Worm (Caenorhabditis elegans) whole organism, late embryonic: ENCODE results near the gene asp-13.

Experiments
- C08G9.2 ChIP-seq: sonication (generic microtip); optimal IDR thresholded peaks from 2 replicates; lab custom pipeline; 2016; ENCODE audit warnings: mild to moderate bottlenecking, missing genetic modification characterization, moderate library complexity, missing compliant biosample characterization
- F13H6.1 ChIP-seq: sonication (generic microtip); optimal IDR thresholded peaks from 2 replicates; lab custom pipeline; 2016; ENCODE audit warnings: missing genetic modification characterization, missing compliant biosample characterization
- K02D7.2 ChIP-seq: sonication (generic microtip); optimal IDR thresholded peaks from 2 replicates; lab custom pipeline; 2017; ENCODE audit warnings: mild to moderate bottlenecking, missing genetic modification characterization, missing compliant biosample characterization
- K09A11.1 ChIP-seq: sonication (generic microtip); optimal IDR thresholded peaks from 2 replicates; lab custom pipeline; 2017; ENCODE audit warnings: antibody characterized with exemption, mild to moderate bottlenecking, missing genetic modification characterization, missing compliant biosample characterization; ENCODE audit not compliant: insufficient read depth
- ahr-1 ChIP-seq: sonication (generic microtip); optimal IDR thresholded peaks from 2 replicates; lab custom pipeline; 2016; ENCODE audit warnings: missing genetic modification characterization, missing compliant biosample characterization
- ama-1 ChIP-seq: fragments of 150-350 bp; optimal IDR thresholded peaks from 2 replicates; lab custom pipeline; 2014
- ceh-14 ChIP-seq: sonication (generic microtip); optimal IDR thresholded peaks from 2 replicates; lab custom pipeline; 2016; ENCODE audit warnings: missing genotype, missing genetic modification characterization, missing compliant biosample characterization
- ceh-18 ChIP-seq: sonication (generic microtip); optimal IDR thresholded peaks from 2 replicates; lab custom pipeline; 2016; ENCODE audit warnings: missing genetic modification characterization, missing compliant biosample characterization
- ceh-19 ChIP-seq: fragments of 200-800 bp; sonication (Bioruptor generic); optimal IDR thresholded peaks from 2 replicates; lab custom pipeline; 2018; ENCODE audit warnings: mild to moderate bottlenecking, missing genetic modification characterization, missing compliant biosample characterization
- ceh-2 ChIP-seq: sonication (generic microtip); optimal IDR thresholded peaks from 2 replicates; lab custom pipeline; 2016; ENCODE audit warnings: missing genotype, missing genetic modification characterization, missing compliant biosample characterization
- ceh-24 ChIP-seq: sonication (generic microtip); optimal IDR thresholded peaks from 2 replicates; lab custom pipeline; 2016; ENCODE audit warnings: mild to moderate bottlenecking, missing genetic modification characterization, missing compliant biosample characterization
- ceh-30 ChIP-seq: fragments of 150-350 bp; optimal IDR thresholded peaks from 2 replicates; lab custom pipeline; 2014; ENCODE audit warnings: missing biosample characterization, missing genetic modification characterization
- ceh-6 ChIP-seq: fragments of 200-800 bp; sonication (Bioruptor generic); optimal IDR thresholded peaks from 2 replicates; lab custom pipeline; 2018; ENCODE audit warnings: mild to moderate bottlenecking, missing genetic modification characterization, missing compliant biosample characterization
- ceh-9 ChIP-seq: sonication (generic microtip); optimal IDR thresholded peaks from 2 replicates; lab custom pipeline; 2016; ENCODE audit warnings: mild to moderate bottlenecking, missing genetic modification characterization, inconsistent platforms, missing compliant biosample characterization
- che-1 ChIP-seq: sonication (generic microtip); optimal IDR thresholded peaks from 2 replicates; lab custom pipeline; 2016; ENCODE audit warnings: mild to moderate bottlenecking, missing genetic modification characterization, missing compliant biosample characterization
- dve-1 ChIP-seq: sonication (generic microtip); optimal IDR thresholded peaks from 2 replicates; lab custom pipeline; 2017; ENCODE audit warnings: antibody characterized with exemption, mild to moderate bottlenecking, missing genetic modification characterization, missing compliant biosample characterization
- elt-2 ChIP-seq: sonication (generic microtip); optimal IDR thresholded peaks from 2 replicates; lab custom pipeline; 2016; ENCODE audit warnings: missing genetic modification reagents, missing genetic modification characterization, missing compliant biosample characterization
- eyg-1 ChIP-seq: sonication (generic microtip); optimal IDR thresholded peaks from 2 replicates; lab custom pipeline; 2016; ENCODE audit warnings: missing genotype, missing genetic modification characterization, missing compliant biosample characterization
- fkh-10 ChIP-seq: fragments of 150-350 bp; optimal IDR thresholded peaks from 2 replicates; lab custom pipeline; 2014; ENCODE audit warnings: missing biosample characterization, missing genetic modification reagents, missing genetic modification characterization
- hlh-13 ChIP-seq: fragments of 200-800 bp; sonication (Bioruptor generic); optimal IDR thresholded peaks from 2 replicates; lab custom pipeline; 2018; ENCODE audit warnings: mild to moderate bottlenecking, missing genetic modification characterization, missing compliant biosample characterization
- hlh-15 ChIP-seq: sonication (generic microtip); optimal IDR thresholded peaks from 2 replicates; lab custom pipeline; 2016; ENCODE audit warnings: missing genetic modification characterization, missing compliant biosample characterization
- hlh-6 ChIP-seq: sonication (generic microtip); optimal IDR thresholded peaks from 2 replicates; lab custom pipeline; 2016; ENCODE audit warnings: missing genotype, missing genetic modification characterization, missing compliant biosample characterization
- hlh-8 ChIP-seq: sonication (generic microtip); optimal IDR thresholded peaks from 2 replicates; lab custom pipeline; 2016; ENCODE audit warnings: missing genotype, missing genetic modification characterization, missing compliant biosample characterization
- lim-6 ChIP-seq: sonication (generic microtip); optimal IDR thresholded peaks from 2 replicates; lab custom pipeline; 2016; ENCODE audit warnings: missing genetic modification characterization, missing compliant biosample characterization
- lin-11 ChIP-seq: fragments of 200-800 bp; sonication (Bioruptor generic); optimal IDR thresholded peaks from 2 replicates; lab custom pipeline; 2018; ENCODE audit warnings: mild to moderate bottlenecking, missing genetic modification characterization, missing compliant biosample characterization
- mec-3 ChIP-seq: sonication (generic microtip); optimal IDR thresholded peaks from 2 replicates; lab custom pipeline; 2016; ENCODE audit warnings: borderline replicate concordance, missing genetic modification characterization, missing compliant biosample characterization
- nfya-1 ChIP-seq: sonication (generic microtip); optimal IDR thresholded peaks from 2 replicates; lab custom pipeline; 2017; ENCODE audit warnings: missing genetic modification characterization, mild to moderate bottlenecking, missing compliant biosample characterization, antibody characterized with exemption, moderate library complexity
- nhr-11 ChIP-seq: fragments of 150-350 bp; optimal IDR thresholded peaks from 2 replicates; lab custom pipeline; 2014; ENCODE audit warnings: missing biosample characterization, missing genetic modification characterization
- nhr-232 ChIP-seq: sonication (generic microtip); optimal IDR thresholded peaks from 2 replicates; lab custom pipeline; 2016; ENCODE audit warnings: missing genetic modification characterization, missing compliant biosample characterization
- npax-4 ChIP-seq: sonication (generic microtip); optimal IDR thresholded peaks from 2 replicates; lab custom pipeline; 2016; ENCODE audit warnings: missing genetic modification characterization, missing compliant biosample characterization
- odd-2 ChIP-seq: sonication (generic microtip); optimal IDR thresholded peaks from 2 replicates; lab custom pipeline; 2017; ENCODE audit warnings: antibody characterized with exemption, mild to moderate bottlenecking, missing genetic modification characterization, missing compliant biosample characterization
- pat-9 ChIP-seq: fragments of 200-800 bp; sonication (Bioruptor generic); optimal IDR thresholded peaks from 2 replicates; lab custom pipeline; 2018; ENCODE audit warnings: mild to moderate bottlenecking, missing genetic modification characterization, moderate library complexity, missing compliant biosample characterization
- pax-1 ChIP-seq: fragments of 150-350 bp; optimal IDR thresholded peaks from 2 replicates; lab custom pipeline; 2014; ENCODE audit warnings: missing biosample characterization, missing genetic modification characterization
- pha-2 ChIP-seq: sonication (generic microtip); optimal IDR thresholded peaks from 2 replicates; lab custom pipeline; 2017; ENCODE audit warnings: mild to moderate bottlenecking, missing genetic modification characterization, missing compliant biosample characterization
- pha-4 ChIP-seq: fragments of 150-350 bp; optimal IDR thresholded peaks from 2 replicates; lab custom pipeline; 2018; ENCODE audit warnings: missing biosample characterization, missing genetic modification reagents, missing genetic modification characterization
- pqm-1 ChIP-seq: sonication (generic microtip); optimal IDR thresholded peaks from 2 replicates; lab custom pipeline; 2016; ENCODE audit warnings: missing genetic modification characterization, missing compliant biosample characterization
- pros-1 ChIP-seq: fragments of 150-350 bp; optimal IDR thresholded peaks from 2 replicates; lab custom pipeline; 2014; ENCODE audit warnings: missing biosample characterization, missing genetic modification reagents, missing genetic modification characterization
- rnt-1 ChIP-seq: sonication (generic microtip); optimal IDR thresholded peaks from 2 replicates; lab custom pipeline; 2016; ENCODE audit warnings: missing genetic modification characterization, missing compliant biosample characterization
- sdc-2 ChIP-seq: sonication (generic microtip); optimal IDR thresholded peaks from 2 replicates; lab custom pipeline; 2016; ENCODE audit warnings: missing genotype, missing genetic modification characterization, missing compliant biosample characterization
- sox-2 ChIP-seq: fragments of 200-800 bp; sonication (Bioruptor generic); IDR thresholded peaks from 2 replicates; pipeline ENCODE4 v1.3.6; 2022; ENCODE audit warnings: missing genetic modification reagents, missing genetic modification characterization, missing compliant biosample characterization
- tbx-2 ChIP-seq: sonication (generic microtip); optimal IDR thresholded peaks from 2 replicates; lab custom pipeline; 2016; ENCODE audit warnings: missing genetic modification characterization, missing compliant biosample characterization
- ttx-3 ChIP-seq: sonication (generic microtip); optimal IDR thresholded peaks from 2 replicates; lab custom pipeline; 2016; ENCODE audit warnings: missing genetic modification reagents, missing genetic modification characterization, missing compliant biosample characterization
- unc-3 ChIP-seq, 2 experiments: fragments of 200-800 bp in 1 of 2; sonication (Bioruptor generic) in 1 of 2; sonication (generic microtip) in 1 of 2; conservative IDR thresholded peaks in 1 of 2; optimal IDR thresholded peaks in 1 of 2; 2 replicates each; pipeline versions ENCODE4 v1.3.6 to Lab custom; 2016 to 2022; ENCODE audit warnings: missing compliant biosample characterization in 2 of 2, missing genetic modification characterization in 2 of 2, missing genetic modification reagents in 1 of 2
- unc-55 ChIP-seq: sonication (generic microtip); optimal IDR thresholded peaks from 2 replicates; lab custom pipeline; 2017; ENCODE audit warnings: missing biosample characterization, missing genetic modification reagents, missing genetic modification characterization
- unc-86 ChIP-seq: sonication (generic microtip); optimal IDR thresholded peaks from 2 replicates; lab custom pipeline; 2016; ENCODE audit warnings: missing genetic modification characterization, missing compliant biosample characterization
- zip-5 ChIP-seq: sonication (generic microtip); optimal IDR thresholded peaks from 2 replicates; lab custom pipeline; 2016; ENCODE audit warnings: missing genetic modification characterization, missing compliant biosample characterization
- ztf-16 ChIP-seq: sonication (generic microtip); optimal IDR thresholded peaks from 2 replicates; lab custom pipeline; 2017; ENCODE audit warnings: missing genetic modification characterization, missing compliant biosample characterization

Gene asp-13

DNA sequence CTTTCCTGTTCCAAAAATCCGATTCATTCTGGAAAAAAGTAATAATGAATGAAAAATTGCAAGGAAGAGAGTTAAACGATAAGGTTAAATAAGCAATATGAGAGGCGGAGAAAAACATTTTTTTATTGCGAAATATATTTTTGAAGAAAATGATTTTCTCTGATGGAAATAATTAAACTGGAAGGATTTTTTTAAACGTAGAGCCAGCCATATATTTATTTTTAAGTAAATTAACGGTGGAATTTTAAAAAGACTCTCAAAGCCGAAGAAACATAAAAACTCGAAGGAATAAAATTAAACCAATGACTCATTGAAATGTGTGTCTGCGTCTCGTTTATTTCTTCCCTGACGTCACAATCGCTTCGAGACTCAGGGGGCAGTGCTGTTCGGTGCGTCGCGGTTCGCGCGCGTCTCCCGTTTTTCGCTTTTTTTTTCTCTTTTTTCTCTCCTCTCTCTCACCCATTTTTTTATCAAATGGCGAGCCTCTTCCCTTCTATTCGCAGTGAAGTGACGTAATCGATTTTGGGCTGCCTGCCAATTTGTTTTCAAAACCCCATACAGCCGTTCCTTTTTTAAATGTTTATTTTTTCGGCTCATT lies 36.8 kb downstream of the asp-13 start, which contains the start of gene vps-60 (continued):
- peak; percentile 51 for TF ChIP-seq pqm-1 (tag; lab: Kevin White, UChicago)
- TF ChIP-seq ceh-14 (tag; lab: Kevin White, UChicago): peak; percentile 82
- TF ChIP-seq unc-3 (GFP tag; conservative IDR thresholded peaks at IDR 0.05; lab: Robert Waterston, UW): no peak
- peak; percentile 4 for TF ChIP-seq unc-3 (tag; optimal IDR thresholded peaks at IDR 0.05; lab: Kevin White, UChicago)
- TF ChIP-seq unc-86 (tag; lab: Kevin White, UChicago): peak; percentile 9
- TF ChIP-seq fkh-10 (GFP tag; lab: Kevin White, UChicago): no peak
- TF ChIP-seq nfya-1 (tag; lab: Kevin White, UChicago): peak; percentile 90
- no peak for TF ChIP-seq eyg-1 (tag; lab: Kevin White, UChicago)
- TF ChIP-seq nhr-11 (tag; lab: Kevin White, UChicago): no peak
- peak; percentile 9 for TF ChIP-seq pax-1
- no peak for TF ChIP-seq K09A11.1 (tag; lab: Kevin White, UChicago)
- TF ChIP-seq ceh-19 (GFP tag; lab: Kevin White, UChicago): no peak
- peak; percentile 48 for TF ChIP-seq dve-1
- TF ChIP-seq nhr-232: no peak
- no peak for TF ChIP-seq lin-11 (tag; lab: Kevin White, UChicago)
- no peak for TF ChIP-seq sox-2 (GFP tag; lab: Robert Waterston, UW)
- peak; percentile 7 for TF ChIP-seq ztf-16
- no peak for TF ChIP-seq mec-3
- TF ChIP-seq ceh-30 (tag; lab: Kevin White, UChicago): no peak
- no peak for TF ChIP-seq ama-1 (lab: Kevin White, UChicago)
- no peak for TF ChIP-seq lim-6 (tag; lab: Kevin White, UChicago)
- TF ChIP-seq ceh-9 (tag; lab: Kevin White, UChicago): no peak
- no peak for TF ChIP-seq pat-9 (tag; lab: Kevin White, UChicago)
- TF ChIP-seq zip-5 (tag; lab: Kevin White, UChicago): no peak
- no peak for TF ChIP-seq pha-4 (tag; lab: Kevin White, UChicago)
- TF ChIP-seq ttx-3: no peak

DNA sequence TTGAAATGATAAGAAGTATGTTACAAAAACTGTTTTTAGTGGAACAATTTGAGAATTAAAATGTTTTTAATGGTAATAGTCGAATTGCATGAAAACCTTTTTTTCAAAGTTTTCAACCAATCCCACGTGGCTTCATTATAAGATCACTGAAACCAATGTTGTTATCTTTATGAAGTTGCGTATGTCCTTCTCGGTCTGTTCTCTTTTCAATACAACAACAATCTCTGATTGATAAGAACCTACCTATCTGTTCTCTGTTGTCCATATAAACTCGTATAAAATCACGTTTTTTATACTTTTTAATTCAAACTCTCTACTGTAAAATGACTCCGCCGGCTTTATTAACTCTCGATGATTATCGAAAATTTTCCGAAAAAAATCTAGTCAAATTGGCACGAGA lies 39.7 kb downstream of the asp-13 start, which contains the start of gene F41E6.5:
Gene F41E6.5 (plus strand): TSS at position 209 of the 400 bp plus-strand sequence.
- TF ChIP-seq npax-4 (tag; lab: Kevin White, UChicago) (no peak), K02D7.2 (no peak), ceh-9 (tag; lab: Kevin White, UChicago) (no peak), hlh-8 (tag; lab: Kevin White, UChicago) (no peak), elt-2 (tag; lab: Kevin White, UChicago) (peak; percentile 65), pha-4 (tag; lab: Kevin White, UChicago) (no peak), hlh-15 (no peak)

- TF ChIP-seq pha-2 (tag; lab: Kevin White, UChicago) (no peak), hlh-8 (tag; lab: Kevin White, UChicago) (no peak), hlh-6 (no peak), ceh-24 (no peak), tbx-2 (no peak), pax-1 (no peak), odd-2 (tag; lab: Kevin White, UChicago) (no peak)
Observed at ce11 chrV:8602638-8603037, 40.4 kb downstream of the asp-13 start, which contains the start of gene F41E6.15. TSS of gene F41E6.15 (minus strand) at chrV:8602738.

- TF ChIP-seq ttx-3: no peak
- TF ChIP-seq ceh-19 (GFP tag; lab: Kevin White, UChicago): no peak
- TF ChIP-seq ahr-1 (tag; lab: Kevin White, UChicago): no peak
- no peak for TF ChIP-seq sdc-2 (tag; lab: Kevin White, UChicago)
- no peak for TF ChIP-seq unc-86 (tag; lab: Kevin White, UChicago)
- no peak for TF ChIP-seq pha-4 (tag; lab: Kevin White, UChicago)
- TF ChIP-seq pros-1: no peak
- no peak for TF ChIP-seq ceh-2 (tag; lab: Kevin White, UChicago)
- no peak for TF ChIP-seq sox-2 (GFP tag; lab: Robert Waterston, UW)
- TF ChIP-seq ceh-18 (tag; lab: Kevin White, UChicago): no peak
- no peak for TF ChIP-seq ceh-6 (GFP tag; lab: Kevin White, UChicago)
- no peak for TF ChIP-seq nhr-11 (tag; lab: Kevin White, UChicago)
- TF ChIP-seq F13H6.1 (tag; lab: Kevin White, UChicago): no peak
- no peak for TF ChIP-seq ama-1 (lab: Kevin White, UChicago)
- TF ChIP-seq C08G9.2 (tag; lab: Kevin White, UChicago): no peak
- no peak for TF ChIP-seq unc-55 (GFP tag; lab: Kevin White, UChicago)
- no peak for TF ChIP-seq dve-1
- TF ChIP-seq hlh-13: no peak
- TF ChIP-seq rnt-1: no peak
- TF ChIP-seq che-1 (tag; lab: Kevin White, UChicago): no peak
Observed at ce11 chrV:8601420-8601819, 41.6 kb downstream of the asp-13 start, which contains the start of gene F41E6.8. TSS of gene F41E6.8 (minus strand) at chrV:8601520.
